Worm (Caenorhabditis elegans) whole organism, late embryonic: Measurements from ENCODE around the gene C31H2.4.

Experiments used
- C38D4.7 ChIP-seq: fragments of 200-800 bp; sonication (Bioruptor generic); optimal IDR thresholded peaks from 2 replicates; lab custom pipeline; 2018; ENCODE audit warnings: mild to moderate bottlenecking, missing genetic modification characterization, moderate library complexity, missing compliant biosample characterization
- F13H6.1 ChIP-seq: sonication (generic microtip); optimal IDR thresholded peaks from 2 replicates; lab custom pipeline; 2016; ENCODE audit warnings: missing genetic modification characterization, missing compliant biosample characterization
- K02D7.2 ChIP-seq: sonication (generic microtip); optimal IDR thresholded peaks from 2 replicates; lab custom pipeline; 2017; ENCODE audit warnings: mild to moderate bottlenecking, missing genetic modification characterization, missing compliant biosample characterization
- K09A11.1 ChIP-seq: sonication (generic microtip); optimal IDR thresholded peaks from 2 replicates; lab custom pipeline; 2017; ENCODE audit warnings: antibody characterized with exemption, mild to moderate bottlenecking, missing genetic modification characterization, missing compliant biosample characterization; ENCODE audit not compliant: insufficient read depth
- T23F11.4 ChIP-seq: fragments of 200-800 bp; sonication (Bioruptor generic); optimal IDR thresholded peaks from 2 replicates; lab custom pipeline; 2018; ENCODE audit warnings: mild to moderate bottlenecking, missing genetic modification characterization, missing compliant biosample characterization
- ahr-1 ChIP-seq: sonication (generic microtip); optimal IDR thresholded peaks from 2 replicates; lab custom pipeline; 2016; ENCODE audit warnings: missing genetic modification characterization, missing compliant biosample characterization
- ama-1 ChIP-seq: fragments of 150-350 bp; optimal IDR thresholded peaks from 2 replicates; lab custom pipeline; 2014
- ceh-18 ChIP-seq: sonication (generic microtip); optimal IDR thresholded peaks from 2 replicates; lab custom pipeline; 2016; ENCODE audit warnings: missing genetic modification characterization, missing compliant biosample characterization
- ceh-19 ChIP-seq: fragments of 200-800 bp; sonication (Bioruptor generic); optimal IDR thresholded peaks from 2 replicates; lab custom pipeline; 2018; ENCODE audit warnings: mild to moderate bottlenecking, missing genetic modification characterization, missing compliant biosample characterization
- ceh-22 ChIP-seq: sonication (generic microtip); optimal IDR thresholded peaks from 2 replicates; lab custom pipeline; 2017; ENCODE audit warnings: missing biosample characterization, missing genetic modification characterization
- ceh-24 ChIP-seq: sonication (generic microtip); optimal IDR thresholded peaks from 2 replicates; lab custom pipeline; 2016; ENCODE audit warnings: mild to moderate bottlenecking, missing genetic modification characterization, missing compliant biosample characterization
- ceh-30 ChIP-seq: fragments of 150-350 bp; optimal IDR thresholded peaks from 2 replicates; lab custom pipeline; 2014; ENCODE audit warnings: missing biosample characterization, missing genetic modification characterization
- ceh-31 ChIP-seq: sonication (generic microtip); optimal IDR thresholded peaks from 2 replicates; lab custom pipeline; 2016; ENCODE audit warnings: missing genetic modification characterization, missing compliant biosample characterization
- ceh-34 ChIP-seq: sonication (generic microtip); optimal IDR thresholded peaks from 2 replicates; lab custom pipeline; 2016; ENCODE audit warnings: mild to moderate bottlenecking, missing genetic modification characterization, missing compliant biosample characterization
- ceh-45 ChIP-seq: fragments of 200-800 bp; sonication (Bioruptor generic); IDR thresholded peaks from 2 replicates; pipeline ENCODE4 v1.3.6; 2022; ENCODE audit warnings: missing genetic modification reagents, missing genetic modification characterization, missing compliant biosample characterization
- ceh-48 ChIP-seq: sonication (generic microtip); optimal IDR thresholded peaks from 2 replicates; lab custom pipeline; 2016; ENCODE audit warnings: missing genetic modification characterization, inconsistent platforms, missing compliant biosample characterization
- ceh-9 ChIP-seq: sonication (generic microtip); optimal IDR thresholded peaks from 2 replicates; lab custom pipeline; 2016; ENCODE audit warnings: mild to moderate bottlenecking, missing genetic modification characterization, inconsistent platforms, missing compliant biosample characterization
- che-1 ChIP-seq: sonication (generic microtip); optimal IDR thresholded peaks from 2 replicates; lab custom pipeline; 2016; ENCODE audit warnings: mild to moderate bottlenecking, missing genetic modification characterization, missing compliant biosample characterization
- elt-4 ChIP-seq: sonication (generic microtip); optimal IDR thresholded peaks from 2 replicates; lab custom pipeline; 2016; ENCODE audit warnings: missing genetic modification characterization, missing compliant biosample characterization
- ets-4 ChIP-seq: sonication (generic microtip); optimal IDR thresholded peaks from 2 replicates; lab custom pipeline; 2016; ENCODE audit warnings: missing genetic modification characterization, missing compliant biosample characterization
- eyg-1 ChIP-seq: sonication (generic microtip); optimal IDR thresholded peaks from 2 replicates; lab custom pipeline; 2016; ENCODE audit warnings: missing genotype, missing genetic modification characterization, missing compliant biosample characterization
- fkh-10 ChIP-seq: fragments of 150-350 bp; optimal IDR thresholded peaks from 2 replicates; lab custom pipeline; 2014; ENCODE audit warnings: missing biosample characterization, missing genetic modification reagents, missing genetic modification characterization
- fkh-6 ChIP-seq: sonication (generic microtip); optimal IDR thresholded peaks from 2 replicates; lab custom pipeline; 2016; ENCODE audit warnings: missing genetic modification characterization, missing compliant biosample characterization
- gmeb-2 ChIP-seq: sonication (generic microtip); optimal IDR thresholded peaks from 2 replicates; lab custom pipeline; 2016; ENCODE audit warnings: missing genetic modification characterization, inconsistent platforms, missing compliant biosample characterization
- hlh-8 ChIP-seq: sonication (generic microtip); optimal IDR thresholded peaks from 2 replicates; lab custom pipeline; 2016; ENCODE audit warnings: missing genotype, missing genetic modification characterization, missing compliant biosample characterization
- lim-6 ChIP-seq: sonication (generic microtip); optimal IDR thresholded peaks from 2 replicates; lab custom pipeline; 2016; ENCODE audit warnings: missing genetic modification characterization, missing compliant biosample characterization
- lin-11 ChIP-seq: fragments of 200-800 bp; sonication (Bioruptor generic); optimal IDR thresholded peaks from 2 replicates; lab custom pipeline; 2018; ENCODE audit warnings: mild to moderate bottlenecking, missing genetic modification characterization, missing compliant biosample characterization
- madf-2 ChIP-seq: sonication (generic microtip); optimal IDR thresholded peaks from 2 replicates; lab custom pipeline; 2017; ENCODE audit warnings: missing genetic modification characterization, missing compliant biosample characterization
- nfya-1 ChIP-seq: sonication (generic microtip); optimal IDR thresholded peaks from 2 replicates; lab custom pipeline; 2017; ENCODE audit warnings: missing genetic modification characterization, mild to moderate bottlenecking, missing compliant biosample characterization, antibody characterized with exemption, moderate library complexity
- nhr-11 ChIP-seq: fragments of 150-350 bp; optimal IDR thresholded peaks from 2 replicates; lab custom pipeline; 2014; ENCODE audit warnings: missing biosample characterization, missing genetic modification characterization
- pag-3 ChIP-seq: sonication (generic microtip); optimal IDR thresholded peaks from 2 replicates; lab custom pipeline; 2016; ENCODE audit warnings: missing compliant biosample characterization, missing genetic modification characterization, borderline replicate concordance
- pax-1 ChIP-seq: fragments of 150-350 bp; optimal IDR thresholded peaks from 2 replicates; lab custom pipeline; 2014; ENCODE audit warnings: missing biosample characterization, missing genetic modification characterization
- pha-2 ChIP-seq: sonication (generic microtip); optimal IDR thresholded peaks from 2 replicates; lab custom pipeline; 2017; ENCODE audit warnings: mild to moderate bottlenecking, missing genetic modification characterization, missing compliant biosample characterization
- pha-4 ChIP-seq: fragments of 150-350 bp; optimal IDR thresholded peaks from 2 replicates; lab custom pipeline; 2018; ENCODE audit warnings: missing biosample characterization, missing genetic modification reagents, missing genetic modification characterization
- pros-1 ChIP-seq: fragments of 150-350 bp; optimal IDR thresholded peaks from 2 replicates; lab custom pipeline; 2014; ENCODE audit warnings: missing biosample characterization, missing genetic modification reagents, missing genetic modification characterization
- ref-2 ChIP-seq: sonication (generic microtip); optimal IDR thresholded peaks from 2 replicates; lab custom pipeline; 2016; ENCODE audit warnings: missing genetic modification characterization, missing compliant biosample characterization
- rnt-1 ChIP-seq: sonication (generic microtip); optimal IDR thresholded peaks from 2 replicates; lab custom pipeline; 2016; ENCODE audit warnings: missing genetic modification characterization, missing compliant biosample characterization
- sox-2 ChIP-seq: fragments of 200-800 bp; sonication (Bioruptor generic); IDR thresholded peaks from 2 replicates; pipeline ENCODE4 v1.3.6; 2022; ENCODE audit warnings: missing genetic modification reagents, missing genetic modification characterization, missing compliant biosample characterization
- sox-4 ChIP-seq: sonication (generic microtip); optimal IDR thresholded peaks from 2 replicates; lab custom pipeline; 2017; ENCODE audit warnings: mild to moderate bottlenecking, missing genetic modification characterization, inconsistent platforms, missing compliant biosample characterization
- syd-9 ChIP-seq: sonication (generic microtip); optimal IDR thresholded peaks from 2 replicates; lab custom pipeline; 2016; ENCODE audit warnings: mild to moderate bottlenecking, missing genetic modification characterization, moderate library complexity, missing compliant biosample characterization
- tbx-2 ChIP-seq: sonication (generic microtip); optimal IDR thresholded peaks from 2 replicates; lab custom pipeline; 2016; ENCODE audit warnings: missing genetic modification characterization, missing compliant biosample characterization
- tbx-7 ChIP-seq: sonication (generic microtip); optimal IDR thresholded peaks from 2 replicates; lab custom pipeline; 2016; ENCODE audit warnings: missing genotype, missing genetic modification characterization, missing compliant biosample characterization
- ttx-3 ChIP-seq: sonication (generic microtip); optimal IDR thresholded peaks from 2 replicates; lab custom pipeline; 2016; ENCODE audit warnings: missing genetic modification reagents, missing genetic modification characterization, missing compliant biosample characterization
- unc-3 ChIP-seq, 2 experiments: fragments of 200-800 bp in 1 of 2; sonication (Bioruptor generic) in 1 of 2; sonication (generic microtip) in 1 of 2; conservative IDR thresholded peaks in 1 of 2; optimal IDR thresholded peaks in 1 of 2; 2 replicates each; pipeline versions ENCODE4 v1.3.6 to Lab custom; 2016 to 2022; ENCODE audit warnings: missing compliant biosample characterization in 2 of 2, missing genetic modification characterization in 2 of 2, missing genetic modification reagents in 1 of 2
- unc-42 ChIP-seq: sonication (generic microtip); optimal IDR thresholded peaks from 2 replicates; lab custom pipeline; 2016; ENCODE audit warnings: missing genotype, missing genetic modification characterization, missing compliant biosample characterization
- zip-5 ChIP-seq: sonication (generic microtip); optimal IDR thresholded peaks from 2 replicates; lab custom pipeline; 2016; ENCODE audit warnings: missing genetic modification characterization, missing compliant biosample characterization
- ztf-16 ChIP-seq: sonication (generic microtip); optimal IDR thresholded peaks from 2 replicates; lab custom pipeline; 2017; ENCODE audit warnings: missing genetic modification characterization, missing compliant biosample characterization

C31H2.4 gene

ce11 chrX:5199245-5199644 is 39.8 kb upstream of the C31H2.4 start:
- TF ChIP-seq ceh-22 (no peak), ref-2 (no peak), gmeb-2 (tag; lab: Kevin White, UChicago) (no peak), nfya-1 (tag; lab: Kevin White, UChicago) (no peak), ceh-48 (tag; lab: Kevin White, UChicago) (no peak), ahr-1 (tag; lab: Kevin White, UChicago) (no peak), lin-11 (no peak), ceh-18 (no peak), lim-6 (tag; lab: Kevin White, UChicago) (no peak), madf-2 (tag; lab: Kevin White, UChicago) (no peak), pax-1 (tag; lab: Kevin White, UChicago) (no peak), elt-4 (tag; lab: Kevin White, UChicago) (no peak), F13H6.1 (tag; lab: Kevin White, UChicago) (no peak), C38D4.7 (GFP tag; lab: Kevin White, UChicago) (no peak), ceh-24 (tag; lab: Kevin White, UChicago) (no peak), pag-3 (tag; lab: Kevin White, UChicago) (no peak), ceh-45 (GFP tag; lab: Robert Waterston, UW) (no peak), ceh-19 (GFP tag; lab: Kevin White, UChicago) (no peak), nhr-11 (no peak)

- TF ChIP-seq fkh-6 (tag; lab: Kevin White, UChicago) (no peak), tbx-2 (tag; lab: Kevin White, UChicago) (no peak), tbx-7 (tag; lab: Kevin White, UChicago) (no peak), ets-4 (tag; lab: Kevin White, UChicago) (no peak)
Measured at ce11 chrX:5197440-5197839, 38.0 kb upstream of the C31H2.4 start.

- TF ChIP-seq ceh-34 (tag; lab: Kevin White, UChicago) (peak; percentile 17), ref-2 (no peak), nfya-1 (tag; lab: Kevin White, UChicago) (peak; percentile 22), pha-4 (tag; lab: Kevin White, UChicago) (no peak), pax-1 (tag; lab: Kevin White, UChicago) (no peak), zip-5 (no peak), ama-1 (no peak), ceh-24 (tag; lab: Kevin White, UChicago) (no peak), ceh-30 (no peak), unc-3 (GFP tag; conservative IDR thresholded peaks at IDR 0.05; lab: Robert Waterston, UW) (no peak), unc-3 (tag; optimal IDR thresholded peaks at IDR 0.05; lab: Kevin White, UChicago) (no peak), nhr-11 (no peak), sox-2 (GFP tag; lab: Robert Waterston, UW) (no peak), che-1 (tag; lab: Kevin White, UChicago) (no peak), T23F11.4 (GFP tag; lab: Kevin White, UChicago) (no peak), pros-1 (no peak), eyg-1 (no peak), ahr-1 (tag; lab: Kevin White, UChicago) (no peak), rnt-1 (tag; lab: Kevin White, UChicago) (peak; percentile 60), gmeb-2 (tag; lab: Kevin White, UChicago) (no peak), K02D7.2 (tag; lab: Kevin White, UChicago) (no peak), fkh-6 (tag; lab: Kevin White, UChicago) (no peak), pha-2 (tag; lab: Kevin White, UChicago) (no peak), ztf-16 (tag; lab: Kevin White, UChicago) (no peak), ceh-31 (tag; lab: Kevin White, UChicago) (no peak), fkh-10 (GFP tag; lab: Kevin White, UChicago) (no peak), elt-4 (tag; lab: Kevin White, UChicago) (no peak), ceh-18 (peak; percentile 70), madf-2 (tag; lab: Kevin White, UChicago) (no peak), ceh-9 (tag; lab: Kevin White, UChicago) (no peak), syd-9 (tag; lab: Kevin White, UChicago) (no peak), ttx-3 (tag; lab: Kevin White, UChicago) (no peak), K09A11.1 (tag; lab: Kevin White, UChicago) (no peak), unc-42 (tag; lab: Kevin White, UChicago) (no peak), sox-4 (no peak), hlh-8 (tag; lab: Kevin White, UChicago) (no peak), ceh-48 (tag; lab: Kevin White, UChicago) (no peak)
Measured at ce11 chrX:5195462-5196160, 36.1 kb upstream of the C31H2.4 start, which contains the start of gene pqn-62. Gene pqn-62, plus strand, starts transcription at chrX:5196110.
